Worm (Caenorhabditis elegans) whole organism, early embryonic: Measurements from ENCODE around the gene lec-3.

ENCODE experiments used
- B0310.2 ChIP-seq: sonication (generic microtip); optimal IDR thresholded peaks from 2 replicates; lab custom pipeline; 2016; ENCODE audit warnings: mild to moderate bottlenecking, missing genetic modification characterization, missing compliant biosample characterization
- F13C5.2 ChIP-seq: sonication (generic microtip); optimal IDR thresholded peaks from 2 replicates; lab custom pipeline; 2017; ENCODE audit warnings: mild to moderate bottlenecking, missing genetic modification characterization, inconsistent platforms, missing compliant biosample characterization
- aly-1 ChIP-seq: sonication (generic microtip); optimal IDR thresholded peaks from 2 replicates; lab custom pipeline; 2016; ENCODE audit warnings: missing genetic modification characterization, missing compliant biosample characterization
- ama-1 ChIP-seq: fragments of 150-350 bp; optimal IDR thresholded peaks from 2 replicates; lab custom pipeline; 2014
- ceh-13 ChIP-seq: fragments of 200-800 bp; sonication (Bioruptor generic); optimal IDR thresholded peaks from 2 replicates; lab custom pipeline; 2018; ENCODE audit warnings: mild to moderate bottlenecking, missing genetic modification characterization, missing compliant biosample characterization
- ceh-36 ChIP-seq: sonication (generic microtip); optimal IDR thresholded peaks from 2 replicates; lab custom pipeline; 2016; ENCODE audit warnings: missing genetic modification characterization, inconsistent platforms, missing compliant biosample characterization
- ets-7 ChIP-seq: sonication (generic microtip); optimal IDR thresholded peaks from 2 replicates; lab custom pipeline; 2016; ENCODE audit warnings: missing genotype, missing genetic modification characterization, missing compliant biosample characterization
- flt-1 ChIP-seq: fragments of 200-800 bp; sonication (Bioruptor generic); IDR thresholded peaks from 2 replicates; pipeline ENCODE4 v1.3.6; 2022; ENCODE audit warnings: missing genetic modification characterization, missing compliant biosample characterization
- hmbx-1 ChIP-seq: sonication (generic microtip); optimal IDR thresholded peaks from 2 replicates; lab custom pipeline; 2016; ENCODE audit warnings: mild to moderate bottlenecking, missing genetic modification characterization, missing compliant biosample characterization
- hmg-4 ChIP-seq: fragments of 200-800 bp; sonication (Bioruptor generic); optimal IDR thresholded peaks from 2 replicates; lab custom pipeline; 2018; ENCODE audit warnings: mild to moderate bottlenecking, missing genetic modification characterization, missing compliant biosample characterization
- hnd-1 ChIP-seq: sonication (generic microtip); optimal IDR thresholded peaks from 2 replicates; lab custom pipeline; 2016; ENCODE audit warnings: missing genetic modification characterization, missing compliant biosample characterization
- pes-1 ChIP-seq: fragments of 200-800 bp; sonication (Bioruptor generic); IDR thresholded peaks from 2 replicates; pipeline ENCODE4 v1.3.6; 2022; ENCODE audit warnings: missing genetic modification reagents, missing genetic modification characterization, missing compliant biosample characterization
- scrt-1 ChIP-seq: fragments of 200-800 bp; sonication (Bioruptor generic); IDR thresholded peaks from 2 replicates; pipeline ENCODE4 v1.3.6; 2022; ENCODE audit warnings: missing genetic modification characterization, missing compliant biosample characterization
- sea-1 ChIP-seq: fragments of 200-800 bp; sonication (Bioruptor generic); conservative IDR thresholded peaks from 2 replicates; pipeline ENCODE4 v1.3.6; 2022; ENCODE audit warnings: missing genetic modification characterization, missing compliant biosample characterization
- tbx-11 ChIP-seq: fragments of 200-800 bp; sonication (Bioruptor generic); IDR thresholded peaks from 2 replicates; pipeline ENCODE4 v1.3.6; 2022; ENCODE audit warnings: missing genetic modification characterization, missing compliant biosample characterization
- tbx-37 ChIP-seq: fragments of 200-800 bp; sonication (Bioruptor generic); conservative IDR thresholded peaks from 2 replicates; pipeline ENCODE4 v1.3.6; 2022; ENCODE audit warnings: missing genetic modification reagents, missing genetic modification characterization, missing compliant biosample characterization
- tra-4 ChIP-seq: sonication (generic microtip); optimal IDR thresholded peaks from 2 replicates; lab custom pipeline; 2017; ENCODE audit warnings: missing genetic modification characterization, missing compliant biosample characterization

lec-3 gene

ce11 chrII:9960127-9960526 lies 30.8 kb upstream of the lec-3 start:
- no peak for TF ChIP-seq ama-1 (lab: Kevin White, UChicago)
- no peak for TF ChIP-seq tbx-11 (GFP tag; lab: Robert Waterston, UW)
- no peak for TF ChIP-seq ceh-36
- TF ChIP-seq ets-7 (tag; lab: Kevin White, UChicago), result no peak
- no peak for TF ChIP-seq tra-4 (tag; lab: Kevin White, UChicago)

ce11 chrII:9963808-9964207 lies 27.1 kb upstream of the lec-3 start:
- TF ChIP-seq tbx-11 (GFP tag; lab: Robert Waterston, UW) (no peak), flt-1 (GFP tag; lab: Robert Waterston, UW) (no peak), pes-1 (no peak), ama-1 (lab: Kevin White, UChicago) (no peak), hmbx-1 (tag; lab: Kevin White, UChicago) (no peak), hmg-4 (no peak), ceh-36 (no peak), B0310.2 (no peak), sea-1 (no peak), tra-4 (tag; lab: Kevin White, UChicago) (no peak), tbx-37 (GFP tag; lab: Robert Waterston, UW) (no peak), ets-7 (tag; lab: Kevin White, UChicago) (no peak), F13C5.2 (tag; lab: Kevin White, UChicago) (no peak), aly-1 (tag; lab: Kevin White, UChicago) (no peak), scrt-1 (GFP tag; lab: Robert Waterston, UW) (no peak), hnd-1 (tag; lab: Kevin White, UChicago) (no peak), ceh-13 (no peak)

DNA sequence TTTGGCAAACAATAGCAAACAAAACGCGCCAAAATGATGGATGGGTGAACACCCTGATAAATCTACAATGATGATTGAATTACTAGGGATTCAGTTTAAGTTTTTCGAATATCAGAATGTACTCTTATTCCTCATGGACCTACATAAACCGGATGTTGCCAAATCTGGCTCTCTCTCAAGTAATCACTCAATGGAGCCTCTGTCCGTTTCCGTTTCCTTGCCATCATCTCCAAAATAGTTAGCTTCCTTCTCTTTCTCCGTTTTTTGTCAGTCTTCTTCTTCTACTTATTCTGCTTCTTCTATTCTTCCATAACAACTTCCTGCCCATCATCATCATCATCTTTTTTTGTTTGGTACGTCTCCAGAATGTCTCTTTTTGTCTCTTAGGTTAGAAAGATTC lies 25.6 kb upstream of the lec-3 start:
- TF ChIP-seq sea-1 (no peak), ets-7 (tag; lab: Kevin White, UChicago) (no peak), flt-1 (GFP tag; lab: Robert Waterston, UW) (no peak), hnd-1 (tag; lab: Kevin White, UChicago) (no peak), hmg-4 (no peak), tbx-11 (GFP tag; lab: Robert Waterston, UW) (no peak), ama-1 (lab: Kevin White, UChicago) (no peak), ceh-13 (no peak), tra-4 (tag; lab: Kevin White, UChicago) (no peak), B0310.2 (no peak), pes-1 (no peak), hmbx-1 (tag; lab: Kevin White, UChicago) (no peak), aly-1 (tag; lab: Kevin White, UChicago) (no peak), scrt-1 (GFP tag; lab: Robert Waterston, UW) (no peak), tbx-37 (GFP tag; lab: Robert Waterston, UW) (no peak), ceh-36 (no peak), F13C5.2 (tag; lab: Kevin White, UChicago) (no peak)

DNA sequence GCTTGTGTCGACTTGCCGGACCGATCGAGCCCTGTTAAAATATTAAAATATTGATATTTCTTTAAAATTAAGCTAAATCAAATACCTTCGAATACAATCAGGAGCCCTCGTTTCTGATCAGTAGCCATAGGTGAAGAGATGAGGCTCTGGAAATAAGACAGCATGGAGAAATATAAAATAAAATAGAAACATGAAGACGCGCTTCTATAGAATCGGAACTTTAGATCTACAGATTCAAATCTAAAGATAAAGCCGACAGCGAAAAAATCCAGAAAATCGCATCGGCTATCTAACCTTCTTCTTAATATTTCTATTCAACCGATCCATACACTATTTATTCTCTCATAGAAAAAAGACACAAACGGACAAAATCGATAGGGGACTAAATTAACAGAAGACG lies 24.0 kb upstream of the lec-3 start, which contains the start of gene dtmk-1:
dtmk-1 (minus strand) TSS at position 146 of the 400 bp plus-strand sequence.
- TF ChIP-seq ama-1 (lab: Kevin White, UChicago) (no peak), sea-1 (no peak), pes-1 (no peak), hmg-4 (no peak), aly-1 (tag; lab: Kevin White, UChicago) (no peak), hnd-1 (tag; lab: Kevin White, UChicago) (no peak), ceh-13 (no peak), hmbx-1 (tag; lab: Kevin White, UChicago) (no peak), tbx-11 (GFP tag; lab: Robert Waterston, UW) (no peak), scrt-1 (GFP tag; lab: Robert Waterston, UW) (no peak)

DNA sequence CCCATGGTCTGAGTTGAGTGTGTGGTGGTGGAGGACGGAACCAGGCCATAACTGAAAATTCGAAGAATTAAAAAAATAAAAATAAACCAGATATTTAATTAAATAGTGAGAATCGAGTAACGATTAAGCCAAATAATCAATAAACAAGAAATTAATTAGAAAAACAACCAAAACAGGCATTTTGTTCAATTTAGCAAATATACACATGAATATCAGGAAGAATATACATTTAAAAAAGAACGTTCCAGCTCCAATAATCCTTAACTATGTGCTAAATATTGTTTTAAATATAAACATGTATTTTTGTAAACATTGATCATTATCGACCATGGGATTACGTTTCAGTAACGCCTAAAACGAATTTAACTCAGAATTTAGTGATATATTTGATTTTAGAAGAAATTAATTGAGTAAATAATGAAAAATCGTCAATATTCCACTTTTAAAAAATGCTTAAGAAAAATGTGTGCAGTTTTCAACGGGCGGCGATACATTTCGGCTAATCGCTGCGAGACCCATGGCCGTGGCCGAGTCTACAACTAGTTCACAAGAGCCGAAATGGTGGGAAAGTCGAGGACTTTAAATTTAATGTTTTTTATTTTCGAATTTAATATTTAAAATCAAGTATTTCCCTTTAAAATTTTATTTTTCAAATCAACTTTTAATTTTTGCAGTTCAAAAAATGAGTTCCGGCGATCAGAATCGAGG lies 22.8 kb upstream of the lec-3 start, which contains the start of the genes R53.4 and psf-1:
R53.4 (minus strand) TSS at position 51 of the 708 bp plus-strand sequence.
psf-1 (plus strand) TSS at position 675 of the 708 bp plus-strand sequence.
- TF ChIP-seq tra-4 (tag; lab: Kevin White, UChicago) (no peak), flt-1 (GFP tag; lab: Robert Waterston, UW) (no peak), pes-1 (0 out of 2 replicates have a peak, but pooled peaks have one; percentile 33), tbx-37 (GFP tag; lab: Robert Waterston, UW) (peak; percentile 57; the same call in 1 of the 2 replicates), hmg-4 (no peak), B0310.2 (no peak), ceh-36 (no peak), hnd-1 (tag; lab: Kevin White, UChicago) (no peak), ama-1 (lab: Kevin White, UChicago) (no peak), F13C5.2 (tag; lab: Kevin White, UChicago) (no peak), scrt-1 (GFP tag; lab: Robert Waterston, UW) (no peak), tbx-11 (GFP tag; lab: Robert Waterston, UW) (no peak), ceh-13 (no peak)

ce11 chrII:9970438-9971092 lies 20.3 kb upstream of the lec-3 start, which contains the start of gene R53.5:
R53.5 (minus strand) TSS chrII:9970488.
- TF ChIP-seq tbx-37 (GFP tag; lab: Robert Waterston, UW), result no peak
- TF ChIP-seq ama-1 (lab: Kevin White, UChicago), result no peak
- no peak for TF ChIP-seq aly-1 (tag; lab: Kevin White, UChicago)
- no peak for TF ChIP-seq ceh-36
- TF ChIP-seq ets-7 (tag; lab: Kevin White, UChicago), result no peak
- TF ChIP-seq hmg-4, result no peak

ce11 chrII:9974210-9974609 lies 16.7 kb upstream of the lec-3 start:
- TF ChIP-seq B0310.2 (no peak), aly-1 (tag; lab: Kevin White, UChicago) (no peak), scrt-1 (GFP tag; lab: Robert Waterston, UW) (no peak), hmbx-1 (tag; lab: Kevin White, UChicago) (no peak)
